Fruit fly (Drosophila melanogaster) whole organism, embryonic: ENCODE results near the gene CG33230.

Experiments used
- CG15601 ChIP-seq: fragments of 200-800 bp; sonication (Bioruptor generic); optimal IDR thresholded peaks from 3 replicates; lab custom pipeline; 2019; ENCODE audit warnings: missing biosample characterization, mild to moderate bottlenecking, missing genetic modification characterization, moderate library complexity
- h ChIP-seq: fragments of >200 bp; optimal IDR thresholded peaks from 2 replicates; lab custom pipeline; 2017
- ham ChIP-seq: fragments of 200-800 bp; sonication (Bioruptor generic); IDR thresholded peaks from 2 replicates; pipeline ENCODE4 v1.3.6; 2022; ENCODE audit warnings: missing biosample characterization, missing genetic modification characterization
- ttk ChIP-seq: fragments of 200-800 bp; sonication (Bioruptor generic); IDR thresholded peaks from 2 replicates; pipeline ENCODE4 v2.1.2; 2022; ENCODE audit warnings: missing biosample characterization, missing genetic modification characterization

- TF ChIP-seq h (lab: Kevin White, UChicago) = no peak
- no peak for TF ChIP-seq ttk
- TF ChIP-seq CG15601 = no peak
- TF ChIP-seq ham (GFP tag; lab: Robert Waterston, UW) = no peak
Observed at dm6 chr3L:1571077-1571476, 47.1 kb upstream of the CG33230 start.
